Fruit fly (Drosophila melanogaster): ENCODE data around the gene CG33647.

DNA sequence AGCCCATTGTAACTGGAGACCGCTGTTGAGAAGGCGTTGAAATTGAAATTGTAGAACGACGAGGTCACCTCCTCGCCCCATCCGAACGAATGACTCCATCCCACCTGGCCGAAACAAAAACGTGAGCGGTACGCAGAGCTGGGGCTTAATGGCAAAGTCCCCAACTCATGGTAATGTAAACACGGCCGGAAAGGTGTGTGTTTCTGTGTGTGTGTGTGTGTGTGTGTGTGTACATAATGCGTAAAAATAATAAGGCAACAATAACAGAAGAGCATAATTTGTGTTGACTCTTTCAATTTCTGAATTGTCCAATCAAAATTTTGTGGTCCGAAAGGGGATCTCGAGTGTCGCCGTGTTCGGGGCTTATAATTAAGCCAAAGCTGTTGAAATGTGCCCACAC, 14.7 kb upstream of the CG33647 start:
- no peak for TF ChIP-seq Dfd (GFP tag; optimal IDR thresholded peaks at IDR 0.05)
- no peak for TF ChIP-seq usp (GFP tag; optimal IDR thresholded peaks at IDR 0.05)
- TF ChIP-seq jim (GFP tag; optimal IDR thresholded peaks at IDR 0.05), result no peak
- TF ChIP-seq pan (optimal IDR thresholded peaks at IDR 0.05), result no peak
- TF ChIP-seq Jra (GFP tag; optimal IDR thresholded peaks at IDR 0.05), result no peak
- TF ChIP-seq h (GFP tag; optimal IDR thresholded peaks at IDR 0.05), result no peak
- TF ChIP-seq fru (GFP tag; optimal IDR thresholded peaks at IDR 0.05), result no peak

Measured in whole organism, wandering third instar larva.